Fruit fly (Drosophila melanogaster): ENCODE data around the gene CG4041.

DNA sequence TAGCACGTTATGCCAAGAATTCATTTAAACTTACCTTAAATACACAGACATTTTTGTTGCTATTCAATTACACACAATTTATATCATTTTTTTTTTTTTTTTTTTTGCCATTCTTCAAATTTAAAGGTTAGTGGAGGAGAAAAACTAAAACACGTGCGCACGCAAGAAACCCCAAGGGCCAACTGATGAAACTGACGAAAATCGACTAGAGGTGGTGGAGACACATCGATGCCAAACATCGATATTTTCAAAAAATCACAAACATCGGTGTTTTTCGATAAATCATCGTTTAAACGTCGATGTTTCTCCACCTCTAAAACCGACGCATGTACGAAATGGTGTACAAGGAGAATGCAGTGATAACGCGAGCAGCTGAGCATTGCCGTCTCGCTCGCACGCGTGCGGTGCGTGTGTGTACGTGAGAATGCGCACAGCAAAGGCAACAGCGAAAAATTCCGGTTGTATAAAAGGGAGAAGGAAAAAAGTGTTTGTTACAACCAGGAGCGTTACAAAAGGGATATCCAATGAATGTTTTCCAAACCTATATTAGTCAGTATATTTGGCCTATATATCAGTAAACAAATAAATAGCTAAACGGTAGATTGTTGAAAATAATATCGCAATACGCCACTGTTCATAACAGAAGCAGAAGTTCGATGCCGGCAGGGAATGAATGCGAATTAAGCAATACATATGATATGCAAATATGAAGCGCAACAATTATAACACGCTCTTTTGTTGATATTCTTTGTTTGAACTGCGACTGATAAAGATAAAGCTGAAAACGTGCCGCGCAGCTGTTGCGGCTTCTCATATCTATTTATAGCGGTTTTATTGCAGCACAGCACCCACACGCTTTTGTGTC, 18.0 kb upstream of the CG4041 start:
- TF ChIP-seq CG8478 (optimal IDR thresholded peaks at IDR 0.05) (no peak), CTCF (optimal IDR thresholded peaks at IDR 0.05) (no peak)

Measured in S2 (cell line).